Fruit fly (Drosophila melanogaster) whole organism, embryonic: Measurements from ENCODE around the gene klar.

Source experiments
- ATbp ChIP-seq: fragments of 200-800 bp; sonication (Bioruptor generic); optimal IDR thresholded peaks from 2 replicates; lab custom pipeline; 2017; ENCODE audit warnings: missing biosample characterization, mild to moderate bottlenecking, missing genetic modification characterization, missing genetic modification reagents
- CG10274 ChIP-seq: fragments of 200-800 bp; sonication (Bioruptor generic); optimal IDR thresholded peaks from 3 replicates; lab custom pipeline; 2017; ENCODE audit warnings: missing biosample characterization, mild to moderate bottlenecking, missing genetic modification characterization
- CG10959 ChIP-seq: fragments of 200-800 bp; sonication (Bioruptor generic); IDR thresholded peaks from 2 replicates; pipeline ENCODE4 v1.3.6; 2022; ENCODE audit warnings: missing biosample characterization, missing genetic modification characterization
- CG11398 ChIP-seq: fragments of 200-800 bp; sonication (Bioruptor generic); optimal IDR thresholded peaks from 2 replicates; lab custom pipeline; 2016; ENCODE audit warnings: missing biosample characterization, missing genetic modification characterization
- CG12155 ChIP-seq: fragments of 200-800 bp; sonication (Bioruptor generic); optimal IDR thresholded peaks from 3 replicates; lab custom pipeline; 2016; ENCODE audit warnings: missing biosample characterization, missing genetic modification characterization
- CG1233 ChIP-seq: fragments of 200-800 bp; sonication (Bioruptor generic); optimal IDR thresholded peaks from 4 replicates; lab custom pipeline; 2018; ENCODE audit warnings: missing biosample characterization, mild to moderate bottlenecking, missing genetic modification characterization
- CG12769 ChIP-seq: fragments of 200-800 bp; sonication (Bioruptor generic); optimal IDR thresholded peaks from 2 replicates; lab custom pipeline; 2019; ENCODE audit warnings: missing biosample characterization, mild to moderate bottlenecking, missing genetic modification characterization, moderate library complexity
- CG14710 ChIP-seq: fragments of 200-800 bp; sonication (Bioruptor generic); optimal IDR thresholded peaks from 3 replicates; lab custom pipeline; 2019; ENCODE audit warnings: missing biosample characterization, mild to moderate bottlenecking, missing genetic modification characterization, moderate library complexity
- CG16863 ChIP-seq: fragments of 200-800 bp; sonication (Bioruptor generic); optimal IDR thresholded peaks from 3 replicates; lab custom pipeline; 2016; ENCODE audit warnings: missing biosample characterization, missing genetic modification characterization
- CG2116 ChIP-seq: fragments of 200-800 bp; sonication (Bioruptor generic); optimal IDR thresholded peaks from 3 replicates; lab custom pipeline; 2018; ENCODE audit warnings: missing biosample characterization, mild to moderate bottlenecking, missing genetic modification characterization
- CG3838 ChIP-seq: fragments of 200-800 bp; sonication (Bioruptor generic); optimal IDR thresholded peaks from 3 replicates; lab custom pipeline; 2016; ENCODE audit warnings: missing biosample characterization, missing genetic modification characterization
- CG4282 ChIP-seq: fragments of 200-800 bp; sonication (Bioruptor generic); optimal IDR thresholded peaks from 2 replicates; lab custom pipeline; 2016; ENCODE audit warnings: missing biosample characterization, missing genetic modification characterization
- CG4424 ChIP-seq: fragments of 200-800 bp; sonication (Bioruptor generic); optimal IDR thresholded peaks from 3 replicates; lab custom pipeline; 2016; ENCODE audit warnings: missing biosample characterization, missing genetic modification characterization
- CG5180 ChIP-seq: fragments of 200-800 bp; sonication (Bioruptor generic); optimal IDR thresholded peaks from 3 replicates; lab custom pipeline; 2017; ENCODE audit warnings: missing biosample characterization, missing genetic modification characterization, mild to moderate bottlenecking, moderate library complexity, missing genetic modification reagents
- CG8089 ChIP-seq: fragments of 200-800 bp; sonication (Bioruptor generic); optimal IDR thresholded peaks from 3 replicates; lab custom pipeline; 2016; ENCODE audit warnings: missing biosample characterization, missing genetic modification characterization
- CG8924 ChIP-seq: fragments of 200-800 bp; optimal IDR thresholded peaks from 3 replicates; lab custom pipeline; 2019; ENCODE audit warnings: missing biosample characterization, mild to moderate bottlenecking, missing genetic modification characterization, moderate library complexity
- CG9817 ChIP-seq: fragments of 200-800 bp; sonication (Bioruptor generic); optimal IDR thresholded peaks from 2 replicates; lab custom pipeline; 2018; ENCODE audit warnings: missing biosample characterization, mild to moderate bottlenecking, missing genetic modification characterization, moderate library complexity
- CkIIα-i1 ChIP-seq: fragments of 200-800 bp; sonication (Bioruptor generic); IDR thresholded peaks from 2 replicates; pipeline ENCODE4 v1.3.6; 2022; ENCODE audit warnings: missing biosample characterization, missing genetic modification characterization
- Dip2 ChIP-seq: fragments of 200-800 bp; sonication (Bioruptor generic); IDR thresholded peaks from 2 replicates; pipeline ENCODE4 v1.3.6; 2022; ENCODE audit warnings: missing biosample characterization, missing genetic modification characterization
- Dp ChIP-seq: fragments of 200-800 bp; sonication (Bioruptor generic); optimal IDR thresholded peaks from 2 replicates; lab custom pipeline; 2018; ENCODE audit warnings: missing biosample characterization, mild to moderate bottlenecking, missing genetic modification characterization, moderate library complexity
- Dref ChIP-seq: fragments of 200-800 bp; sonication (Bioruptor generic); IDR thresholded peaks from 2 replicates; pipeline ENCODE4 v1.3.6; 2022; ENCODE audit warnings: missing biosample characterization, missing genetic modification characterization
- Eip74EF ChIP-seq, 2 experiments: fragments of 200-800 bp in 1 of 2; fragments of >200 bp in 1 of 2; sonication (Bioruptor generic) in 1 of 2; optimal IDR thresholded peaks; 2 replicates each; lab custom pipeline; 2017 to 2019; ENCODE audit warnings: missing biosample characterization in 2 of 2, missing genetic modification characterization in 2 of 2, mild to moderate bottlenecking in 1 of 2, moderate library complexity in 1 of 2
- Lpt ChIP-seq: fragments of >200 bp; optimal IDR thresholded peaks from 2 replicates; lab custom pipeline; 2018; ENCODE audit warnings: missing biosample characterization, missing genetic modification characterization
- NC2β ChIP-seq: fragments of 200-800 bp; sonication (Bioruptor generic); optimal IDR thresholded peaks from 2 replicates; lab custom pipeline; 2016; ENCODE audit warnings: missing biosample characterization, missing genetic modification characterization
- NFAT ChIP-seq: fragments of 200-800 bp; sonication (Bioruptor generic); IDR thresholded peaks from 2 replicates; pipeline ENCODE4 v1.3.6; 2022; ENCODE audit warnings: missing biosample characterization, missing genetic modification characterization
- Oaz ChIP-seq: fragments of 200-800 bp; sonication (Bioruptor generic); IDR thresholded peaks from 2 replicates; pipeline ENCODE4 v1.3.6; 2022; ENCODE audit warnings: missing biosample characterization, missing genetic modification characterization
- Ravus ChIP-seq: fragments of 200-800 bp; sonication (Bioruptor generic); IDR thresholded peaks from 2 replicates; pipeline ENCODE4 v1.3.6; 2022; ENCODE audit warnings: missing biosample characterization, missing genetic modification characterization
- Side ChIP-seq: fragments of 200-800 bp; sonication (Bioruptor generic); optimal IDR thresholded peaks from 2 replicates; lab custom pipeline; 2016; ENCODE audit warnings: missing biosample characterization, missing genetic modification characterization
- Six4 ChIP-seq: fragments of 200-800 bp; sonication (Bioruptor generic); optimal IDR thresholded peaks from 2 replicates; lab custom pipeline; 2016; ENCODE audit warnings: missing biosample characterization, missing genetic modification characterization
- Taf1 ChIP-seq: fragments of 200-800 bp; sonication (Bioruptor generic); IDR thresholded peaks from 2 replicates; pipeline ENCODE4 v1.3.6; 2022; ENCODE audit warnings: missing biosample characterization, missing genetic modification characterization
- amos ChIP-seq: fragments of 200-800 bp; sonication (Bioruptor generic); IDR thresholded peaks from 2 replicates; pipeline ENCODE4 v1.3.6; 2022; ENCODE audit warnings: missing biosample characterization, missing genetic modification characterization; ENCODE audit not compliant: partially characterized antibody
- ash1 ChIP-seq: fragments of 200-800 bp; sonication (Bioruptor generic); optimal IDR thresholded peaks from 2 replicates; lab custom pipeline; 2018; ENCODE audit warnings: missing biosample characterization, mild to moderate bottlenecking, missing genetic modification characterization
- bigmax ChIP-seq: fragments of 200-800 bp; sonication (Bioruptor generic); optimal IDR thresholded peaks from 2 replicates; lab custom pipeline; 2018; ENCODE audit warnings: missing biosample characterization, mild to moderate bottlenecking, missing genetic modification characterization
- esg ChIP-seq: fragments of 200-800 bp; sonication (Bioruptor generic); conservative IDR thresholded peaks from 2 replicates; pipeline ENCODE4 v1.3.6; 2022; ENCODE audit warnings: missing biosample characterization, missing genetic modification characterization
- exex ChIP-seq: fragments of 200-800 bp; sonication (Bioruptor generic); optimal IDR thresholded peaks from 4 replicates; lab custom pipeline; 2018; ENCODE audit warnings: missing biosample characterization, mild to moderate bottlenecking, missing genetic modification characterization, moderate library complexity
- fd64A ChIP-seq: fragments of 200-800 bp; sonication (Bioruptor generic); optimal IDR thresholded peaks from 3 replicates; lab custom pipeline; 2018; ENCODE audit warnings: missing biosample characterization, mild to moderate bottlenecking, missing genetic modification characterization
- fd96Cb ChIP-seq: fragments of 200-800 bp; sonication (Bioruptor generic); optimal IDR thresholded peaks from 2 replicates; lab custom pipeline; 2018; ENCODE audit warnings: missing biosample characterization, mild to moderate bottlenecking, missing genetic modification characterization, moderate library complexity
- ftz-f1 ChIP-seq: fragments of 200-800 bp; sonication (Bioruptor generic); optimal IDR thresholded peaks from 2 replicates; lab custom pipeline; 2016; ENCODE audit warnings: missing biosample characterization, missing genetic modification characterization
- jigr1 ChIP-seq: fragments of 200-800 bp; sonication (Bioruptor generic); IDR thresholded peaks from 3 replicates; pipeline ENCODE4 v1.3.6; 2022; ENCODE audit warnings: missing biosample characterization, missing genetic modification characterization
- onecut ChIP-seq: fragments of 200-800 bp; sonication (Bioruptor generic); IDR thresholded peaks from 2 replicates; pipeline ENCODE4 v1.3.6; 2022; ENCODE audit warnings: missing biosample characterization, missing genetic modification characterization
- repo ChIP-seq: fragments of 200-800 bp; sonication (Bioruptor generic); optimal IDR thresholded peaks from 2 replicates; lab custom pipeline; 2016; ENCODE audit warnings: missing biosample characterization, missing genetic modification characterization
- run ChIP-seq: fragments of 200-800 bp; sonication (Bioruptor generic); optimal IDR thresholded peaks from 3 replicates; lab custom pipeline; 2018; ENCODE audit warnings: missing biosample characterization, mild to moderate bottlenecking, missing genetic modification characterization
- sim ChIP-seq: fragments of 200-800 bp; sonication (Bioruptor generic); IDR thresholded peaks from 2 replicates; pipeline ENCODE4 v1.3.6; 2022; ENCODE audit warnings: missing biosample characterization, missing genetic modification characterization
- slbo ChIP-seq: fragments of 200-800 bp; sonication (Bioruptor generic); IDR thresholded peaks from 2 replicates; pipeline ENCODE4 v1.3.6; 2022; ENCODE audit warnings: missing biosample characterization, missing genetic modification characterization
- sug ChIP-seq: fragments of 200-800 bp; optimal IDR thresholded peaks from 2 replicates; lab custom pipeline; 2019; ENCODE audit warnings: missing biosample characterization, mild to moderate bottlenecking, missing genetic modification characterization, moderate library complexity
- tgo ChIP-seq: fragments of 200-800 bp; sonication (Bioruptor generic); IDR thresholded peaks from 3 replicates; pipeline ENCODE4 v1.3.6; 2022; ENCODE audit warnings: missing biosample characterization, missing genetic modification characterization
- trh ChIP-seq: fragments of 200-800 bp; sonication (Bioruptor generic); optimal IDR thresholded peaks from 2 replicates; lab custom pipeline; 2016; ENCODE audit warnings: missing biosample characterization, missing genetic modification characterization
- unc-4 ChIP-seq: fragments of 200-800 bp; sonication (Bioruptor generic); IDR thresholded peaks from 2 replicates; pipeline ENCODE4 v1.3.6; 2022; ENCODE audit warnings: missing biosample characterization, missing genetic modification characterization; ENCODE audit not compliant: partially characterized antibody
- vfl ChIP-seq: fragments of 200-800 bp; sonication (Bioruptor generic); optimal IDR thresholded peaks from 2 replicates; lab custom pipeline; 2016; ENCODE audit warnings: missing biosample characterization, missing genetic modification characterization
- wdn ChIP-seq: fragments of 200-800 bp; sonication (Bioruptor generic); IDR thresholded peaks from 2 replicates; pipeline ENCODE4 v1.3.6; 2022; ENCODE audit warnings: missing biosample characterization, missing genetic modification characterization
- zen ChIP-seq: fragments of 200-800 bp; sonication (Bioruptor generic); optimal IDR thresholded peaks from 3 replicates; lab custom pipeline; 2018; ENCODE audit warnings: missing biosample characterization, mild to moderate bottlenecking, missing genetic modification characterization, moderate library complexity

klar gene

dm6 chr3L:441035-441604 lies 99.3 kb downstream of the klar start (continued):
- TF ChIP-seq CkIIα-i1 (GFP tag; lab: Robert Waterston, UW) (no peak), unc-4 (GFP tag; lab: Robert Waterston, UW) (no peak; the same call in 1 of the 2 replicates), tgo (GFP tag; lab: Robert Waterston, UW) (peak; percentile 91), run (tag; lab: Kevin White, UChicago) (peak; percentile 79), sim (GFP tag; lab: Robert Waterston, UW) (no peak), CG16863 (GFP tag; lab: Kevin White, UChicago) (peak; percentile 16), CG12769 (tag; lab: Kevin White, UChicago) (peak; percentile 50), Ravus (GFP tag; lab: Robert Waterston, UW) (peak; percentile 79), slbo (GFP tag; lab: Robert Waterston, UW) (peak; percentile 95), amos (GFP tag; lab: Robert Waterston, UW) (no peak), Dip2 (GFP tag; lab: Robert Waterston, UW) (no peak), repo (GFP tag; lab: Kevin White, UChicago) (no peak), CG12155 (peak; percentile 73), onecut (peak; percentile 54), CG1233 (GFP tag; lab: Kevin White, UChicago) (peak; percentile 67), trh (peak; percentile 41), NFAT (GFP tag; lab: Robert Waterston, UW) (peak; percentile 85), vfl (peak; percentile 73), CG4424 (peak; percentile 63), fd64A (no peak), wdn (GFP tag; lab: Robert Waterston, UW) (peak; percentile 91), zen (peak; percentile 25), Taf1 (GFP tag; lab: Robert Waterston, UW) (peak; percentile 83), Oaz (GFP tag; lab: Robert Waterston, UW) (peak; percentile 80), fd96Cb (tag; lab: Kevin White, UChicago) (peak; percentile 69), ash1 (GFP tag; lab: Kevin White, UChicago) (no peak), ATbp (GFP tag; lab: Kevin White, UChicago) (peak; percentile 70), CG10959 (0 out of 2 replicates have a peak, but pooled peaks have one; percentile 18), Lpt (no peak), CG8089 (GFP tag; lab: Kevin White, UChicago) (no peak), CG4282 (GFP tag; lab: Kevin White, UChicago) (no peak), CG8924 (tag; lab: Kevin White, UChicago) (peak; percentile 84), Dref (0 out of 2 replicates have a peak, but pooled peaks have one; percentile 22), Side (GFP tag; lab: Kevin White, UChicago) (no peak), Eip74EF (GFP tag; optimal IDR thresholded peaks at IDR 0.05; lab: Kevin White, UChicago) (peak in 1 of 2 experiments; percentile 55), CG3838 (GFP tag; lab: Kevin White, UChicago) (no peak), NC2β (GFP tag; lab: Kevin White, UChicago) (no peak), ftz-f1 (GFP tag; lab: Kevin White, UChicago) (no peak), CG11398 (GFP tag; lab: Kevin White, UChicago) (no peak), jigr1 (GFP tag; lab: Robert Waterston, UW) (peak; percentile 37; the same call in 1 of the 3 replicates), CG10274 (GFP tag; lab: Kevin White, UChicago) (peak; percentile 61), CG5180 (GFP tag; lab: Kevin White, UChicago) (peak; percentile 83), CG2116 (peak; percentile 12), CG9817 (peak; percentile 71), Six4 (peak; percentile 71), bigmax (GFP tag; lab: Kevin White, UChicago) (no peak), Dp (GFP tag; lab: Kevin White, UChicago) (no peak), esg (GFP tag; lab: Robert Waterston, UW) (peak; percentile 81), CG14710 (tag; lab: Kevin White, UChicago) (peak; percentile 59), sug (tag; lab: Kevin White, UChicago) (peak; percentile 64), exex (tag; lab: Kevin White, UChicago) (peak; percentile 63)
